Fruit fly (Drosophila melanogaster) S2 (cell line): ENCODE measurements around the gene MFS18.

Experiments
- CG8478 ChIP-seq: fragments of >200 bp; optimal IDR thresholded peaks from 2 replicates; lab custom pipeline; 2018
- CTCF ChIP-seq, 2 experiments: fragments of >200 bp; optimal IDR thresholded peaks; 2 replicates each; lab custom pipeline; 2018

DNA sequence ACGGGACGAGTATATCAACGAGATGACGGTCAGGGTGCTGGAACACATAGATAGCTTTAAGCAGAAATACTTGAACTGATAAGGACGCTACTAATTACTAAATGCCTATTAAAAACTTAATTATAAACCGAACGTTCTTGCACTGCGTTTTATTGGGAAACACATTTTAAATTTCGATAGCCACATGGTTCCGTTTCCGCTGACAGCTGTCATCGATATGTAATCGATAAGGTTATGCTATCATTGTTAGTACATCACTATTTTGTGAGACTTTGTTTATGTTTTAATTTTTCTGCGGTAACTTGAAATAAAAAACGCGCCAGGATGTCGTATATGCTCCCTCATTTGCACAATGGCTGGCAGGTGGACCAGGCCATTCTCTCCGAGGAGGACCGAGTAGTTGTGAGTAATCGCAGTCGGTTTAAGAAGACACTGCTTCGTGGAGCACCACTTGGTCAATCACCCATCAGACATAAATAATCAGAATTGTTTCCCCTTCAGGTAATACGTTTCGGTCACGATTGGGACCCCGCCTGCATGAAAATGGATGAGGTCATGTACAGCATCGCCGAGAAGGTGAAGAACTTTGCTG, 45.3 kb downstream of the MFS18 start, which contains the start of gene Dim1:
- TF ChIP-seq CTCF (optimal IDR thresholded peaks at IDR 0.05; lab: Kevin White, UChicago) (no peak), CG8478 (no peak)
